Worm (Caenorhabditis elegans) whole organism, L2 larva: ENCODE data around the gene unc-26.

ENCODE experiments used
- R02D3.7 ChIP-seq: fragments of 150-350 bp; optimal IDR thresholded peaks from 2 replicates; lab custom pipeline; 2014; ENCODE audit warnings: missing biosample characterization, missing genetic modification characterization
- Y55F3AM.14 ChIP-seq: fragments of 200-800 bp; sonication (Bioruptor generic); optimal IDR thresholded peaks from 2 replicates; lab custom pipeline; 2018; ENCODE audit warnings: mild to moderate bottlenecking, missing genetic modification characterization, missing compliant biosample characterization
- ZK546.5 ChIP-seq: sonication (generic microtip); optimal IDR thresholded peaks from 2 replicates; lab custom pipeline; 2017; ENCODE audit warnings: missing biosample characterization, missing genetic modification characterization
- alr-1 ChIP-seq: fragments of 150-350 bp; optimal IDR thresholded peaks from 2 replicates; lab custom pipeline; 2014; ENCODE audit warnings: missing biosample characterization, missing genetic modification characterization
- aly-2 ChIP-seq: fragments of 150-350 bp; optimal IDR thresholded peaks from 2 replicates; lab custom pipeline; 2014; ENCODE audit warnings: missing biosample characterization, missing genetic modification characterization
- ama-1 ChIP-seq: fragments of 150-350 bp; optimal IDR thresholded peaks from 2 replicates; lab custom pipeline; 2018; ENCODE audit warnings: inconsistent platforms
- blmp-1 ChIP-seq: sonication (generic microtip); optimal IDR thresholded peaks from 2 replicates; lab custom pipeline; 2017; ENCODE audit warnings: missing genetic modification characterization, mild to moderate bottlenecking, missing compliant biosample characterization, antibody characterized with exemption, moderate library complexity; ENCODE audit not compliant: insufficient read depth
- ceh-16 ChIP-seq: fragments of 150-350 bp; optimal IDR thresholded peaks from 2 replicates; lab custom pipeline; 2014; ENCODE audit warnings: missing biosample characterization, missing genetic modification characterization
- ceh-82 ChIP-seq: fragments of 150-350 bp; optimal IDR thresholded peaks from 2 replicates; lab custom pipeline; 2014; ENCODE audit warnings: missing biosample characterization, missing genetic modification characterization
- crh-2 ChIP-seq: sonication (generic microtip); optimal IDR thresholded peaks from 2 replicates; lab custom pipeline; 2017; ENCODE audit warnings: missing biosample characterization, missing genetic modification characterization
- dmd-4 ChIP-seq: sonication (generic microtip); optimal IDR thresholded peaks from 2 replicates; lab custom pipeline; 2017; ENCODE audit warnings: missing biosample characterization, missing genetic modification characterization
- egl-27 ChIP-seq: sonication (generic microtip); optimal IDR thresholded peaks from 3 replicates; lab custom pipeline; 2017; ENCODE audit warnings: missing biosample characterization, missing genetic modification reagents, missing genetic modification characterization
- elt-3 ChIP-seq: sonication (generic microtip); optimal IDR thresholded peaks from 2 replicates; lab custom pipeline; 2017; ENCODE audit warnings: missing biosample characterization, missing genetic modification characterization
- fos-1 ChIP-seq: fragments of 150-350 bp; optimal IDR thresholded peaks from 2 replicates; lab custom pipeline; 2014; ENCODE audit warnings: missing biosample characterization, missing genetic modification characterization
- lin-11 ChIP-seq: fragments of 150-350 bp; sonication (generic microtip); optimal IDR thresholded peaks from 2 replicates; lab custom pipeline; 2014; ENCODE audit warnings: missing biosample characterization, missing genetic modification characterization, inconsistent platforms, mixed read lengths
- lin-13 ChIP-seq: fragments of 150-350 bp; optimal IDR thresholded peaks from 2 replicates; lab custom pipeline; 2014; ENCODE audit warnings: missing biosample characterization, missing genetic modification reagents, missing genetic modification characterization
- lin-39 ChIP-seq: fragments of 150-350 bp; optimal IDR thresholded peaks from 2 replicates; lab custom pipeline; 2014; ENCODE audit warnings: missing biosample characterization, missing genetic modification reagents, missing genetic modification characterization
- mab-5 ChIP-seq: fragments of 150-350 bp; optimal IDR thresholded peaks from 2 replicates; lab custom pipeline; 2014; ENCODE audit warnings: missing biosample characterization, missing genetic modification characterization
- mbf-1 ChIP-seq: sonication (generic microtip); optimal IDR thresholded peaks from 2 replicates; lab custom pipeline; 2017; ENCODE audit warnings: missing biosample characterization, missing genetic modification characterization
- mdl-1 ChIP-seq, 2 experiments: fragments of 150-350 bp in 1 of 2; sonication (generic microtip) in 1 of 2; optimal IDR thresholded peaks; 2 replicates each; lab custom pipeline; 2017; ENCODE audit warnings: missing biosample characterization in 2 of 2, missing genetic modification characterization in 2 of 2
- nhr-10 ChIP-seq: sonication (generic microtip); optimal IDR thresholded peaks from 2 replicates; lab custom pipeline; 2017; ENCODE audit warnings: missing biosample characterization, missing genetic modification characterization
- nhr-11 ChIP-seq: fragments of 150-350 bp; optimal IDR thresholded peaks from 2 replicates; lab custom pipeline; 2014; ENCODE audit warnings: missing biosample characterization, missing genetic modification characterization
- nhr-12 ChIP-seq: fragments of 150-350 bp; optimal IDR thresholded peaks from 2 replicates; lab custom pipeline; 2014; ENCODE audit warnings: missing biosample characterization, missing genetic modification characterization
- nhr-129 ChIP-seq: fragments of 150-350 bp; optimal IDR thresholded peaks from 2 replicates; lab custom pipeline; 2014; ENCODE audit warnings: missing biosample characterization, missing genetic modification characterization
- nhr-21 ChIP-seq: fragments of 150-350 bp; optimal IDR thresholded peaks from 2 replicates; lab custom pipeline; 2014; ENCODE audit warnings: missing biosample characterization, missing genetic modification characterization
- nhr-23 ChIP-seq: fragments of 150-350 bp; optimal IDR thresholded peaks from 2 replicates; lab custom pipeline; 2014; ENCODE audit warnings: missing biosample characterization, missing genetic modification reagents, missing genetic modification characterization
- nhr-237 ChIP-seq: fragments of 150-350 bp; optimal IDR thresholded peaks from 2 replicates; lab custom pipeline; 2014; ENCODE audit warnings: missing biosample characterization, missing genetic modification characterization
- nhr-6 ChIP-seq: fragments of 150-350 bp; optimal IDR thresholded peaks from 2 replicates; lab custom pipeline; 2014; ENCODE audit warnings: missing biosample characterization, missing genetic modification characterization
- nhr-77 ChIP-seq: fragments of 150-350 bp; optimal IDR thresholded peaks from 2 replicates; lab custom pipeline; 2014; ENCODE audit warnings: missing biosample characterization, missing genetic modification characterization
- sem-4 ChIP-seq: fragments of 150-350 bp; optimal IDR thresholded peaks from 2 replicates; lab custom pipeline; 2014; ENCODE audit warnings: missing biosample characterization, missing genetic modification reagents, missing genetic modification characterization
- skn-1 ChIP-seq: sonication (generic microtip); optimal IDR thresholded peaks from 2 replicates; lab custom pipeline; 2017; ENCODE audit warnings: missing biosample characterization, missing genetic modification characterization
- sma-9 ChIP-seq, 2 experiments: fragments of 150-350 bp in 1 of 2; sonication (generic microtip) in 1 of 2; optimal IDR thresholded peaks; 2 replicates each; lab custom pipeline; 2014 to 2016; ENCODE audit warnings: missing genetic modification characterization in 2 of 2, mild to moderate bottlenecking in 1 of 2, missing biosample characterization in 1 of 2, missing compliant biosample characterization in 1 of 2, missing genetic modification reagents in 1 of 2, moderate library complexity in 1 of 2
- unc-39 ChIP-seq: fragments of 150-350 bp; optimal IDR thresholded peaks from 2 replicates; lab custom pipeline; 2014; ENCODE audit warnings: missing biosample characterization, missing genetic modification characterization
- unc-55 ChIP-seq: fragments of 150-350 bp; sonication (generic microtip); optimal IDR thresholded peaks from 3 replicates; lab custom pipeline; 2014; ENCODE audit warnings: missing biosample characterization, missing genetic modification reagents, missing genetic modification characterization
- unc-62 ChIP-seq: fragments of 150-350 bp; optimal IDR thresholded peaks from 2 replicates; lab custom pipeline; 2014; ENCODE audit warnings: missing biosample characterization, missing genetic modification reagents, missing genetic modification characterization
- zag-1 ChIP-seq: fragments of 150-350 bp; optimal IDR thresholded peaks from 2 replicates; lab custom pipeline; 2014; ENCODE audit warnings: missing biosample characterization, missing genetic modification characterization
- ztf-1 ChIP-seq: fragments of 200-800 bp; sonication (Bioruptor generic); conservative IDR thresholded peaks from 2 replicates; pipeline ENCODE4 v1.3.6; 2022; ENCODE audit warnings: missing genetic modification characterization, missing compliant biosample characterization
- ztf-11 ChIP-seq: sonication (generic microtip); optimal IDR thresholded peaks from 2 replicates; lab custom pipeline; 2017; ENCODE audit warnings: missing biosample characterization, missing genetic modification characterization
- ztf-4 ChIP-seq: fragments of 150-350 bp; optimal IDR thresholded peaks from 2 replicates; lab custom pipeline; 2014; ENCODE audit warnings: missing biosample characterization, missing genetic modification characterization

Gene unc-26

ce11 chrIV:13309636-13310035 is 37.3 kb upstream of the unc-26 start:
- TF ChIP-seq sma-9 (GFP tag; optimal IDR thresholded peaks at IDR 0.05; lab: Kevin White, UChicago): no peak
- no peak for TF ChIP-seq sma-9 (tag; optimal IDR thresholded peaks at IDR 0.05; lab: Kevin White, UChicago)
- TF ChIP-seq zag-1 (tag; lab: Kevin White, UChicago): no peak
- TF ChIP-seq ztf-1 (GFP tag; lab: Robert Waterston, UW): no peak
- TF ChIP-seq ztf-4 (tag; lab: Kevin White, UChicago): no peak
- no peak for TF ChIP-seq crh-2 (tag; lab: Kevin White, UChicago)
- no peak for TF ChIP-seq sem-4
- no peak for TF ChIP-seq ZK546.5 (tag; lab: Kevin White, UChicago)
- TF ChIP-seq nhr-77 (tag; lab: Kevin White, UChicago): no peak
- no peak for TF ChIP-seq nhr-12
- no peak for TF ChIP-seq blmp-1 (tag; lab: Kevin White, UChicago)
- no peak for TF ChIP-seq alr-1 (tag; lab: Kevin White, UChicago)
- TF ChIP-seq nhr-237 (tag; lab: Kevin White, UChicago): no peak
- no peak for TF ChIP-seq unc-39 (tag; lab: Kevin White, UChicago)
- TF ChIP-seq egl-27: no peak
- TF ChIP-seq lin-11 (tag; lab: Kevin White, UChicago): no peak
- TF ChIP-seq fos-1 (tag; lab: Kevin White, UChicago): no peak
- no peak for TF ChIP-seq unc-62 (GFP tag; lab: Kevin White, UChicago)

ce11 chrIV:13304786-13305185 is 32.5 kb upstream of the unc-26 start:
- TF ChIP-seq skn-1 (no peak), unc-55 (GFP tag; lab: Kevin White, UChicago) (peak; percentile 17), nhr-6 (no peak)

ce11 chrIV:13303442-13303841 is 31.1 kb upstream of the unc-26 start, which contains the start of gene Y67H2A.7:
Y67H2A.7 (plus strand) TSS chrIV:13303742.
- TF ChIP-seq nhr-21 (tag; lab: Kevin White, UChicago) (no peak), mdl-1 (tag; optimal IDR thresholded peaks at IDR 0.05; lab: Kevin White, UChicago) (no peak), lin-39 (tag; lab: Kevin White, UChicago) (no peak), nhr-23 (tag; lab: Kevin White, UChicago) (no peak), lin-13 (no peak), Y55F3AM.14 (GFP tag; lab: Kevin White, UChicago) (no peak), mab-5 (no peak), ceh-82 (tag; lab: Kevin White, UChicago) (no peak), elt-3 (tag; lab: Kevin White, UChicago) (no peak), dmd-4 (tag; lab: Kevin White, UChicago) (no peak), unc-39 (tag; lab: Kevin White, UChicago) (no peak), aly-2 (no peak), ztf-1 (GFP tag; lab: Robert Waterston, UW) (no peak), ztf-11 (no peak), nhr-129 (tag; lab: Kevin White, UChicago) (no peak), blmp-1 (tag; lab: Kevin White, UChicago) (no peak)

- no peak for TF ChIP-seq nhr-11 (tag; lab: Kevin White, UChicago)
- no peak for TF ChIP-seq ztf-4 (tag; lab: Kevin White, UChicago)
- TF ChIP-seq nhr-23 (tag; lab: Kevin White, UChicago): no peak
- TF ChIP-seq mbf-1: no peak
- TF ChIP-seq Y55F3AM.14 (GFP tag; lab: Kevin White, UChicago): no peak
- TF ChIP-seq nhr-21 (tag; lab: Kevin White, UChicago): no peak
- TF ChIP-seq ceh-82 (tag; lab: Kevin White, UChicago): no peak
- no peak for TF ChIP-seq ceh-16
- TF ChIP-seq nhr-10 (tag; lab: Kevin White, UChicago): no peak
- TF ChIP-seq sem-4: no peak
- TF ChIP-seq aly-2: no peak
- TF ChIP-seq dmd-4 (tag; lab: Kevin White, UChicago): no peak
- no peak for TF ChIP-seq R02D3.7 (tag; lab: Kevin White, UChicago)
- TF ChIP-seq ZK546.5 (tag; lab: Kevin White, UChicago): no peak
- no peak for TF ChIP-seq nhr-6
- no peak for TF ChIP-seq ama-1
- no peak for TF ChIP-seq nhr-77 (tag; lab: Kevin White, UChicago)
- TF ChIP-seq sma-9 (GFP tag; optimal IDR thresholded peaks at IDR 0.05; lab: Kevin White, UChicago): no peak
- TF ChIP-seq sma-9 (tag; optimal IDR thresholded peaks at IDR 0.05; lab: Kevin White, UChicago): no peak
Observed at ce11 chrIV:13300591-13300990, 28.3 kb upstream of the unc-26 start, which contains the start of gene csn-6. csn-6 (plus strand) TSS chrIV:13300824.
